Fruit fly (Drosophila melanogaster): ENCODE results near the gene RASSF8.

The RASSF8 gene

DNA sequence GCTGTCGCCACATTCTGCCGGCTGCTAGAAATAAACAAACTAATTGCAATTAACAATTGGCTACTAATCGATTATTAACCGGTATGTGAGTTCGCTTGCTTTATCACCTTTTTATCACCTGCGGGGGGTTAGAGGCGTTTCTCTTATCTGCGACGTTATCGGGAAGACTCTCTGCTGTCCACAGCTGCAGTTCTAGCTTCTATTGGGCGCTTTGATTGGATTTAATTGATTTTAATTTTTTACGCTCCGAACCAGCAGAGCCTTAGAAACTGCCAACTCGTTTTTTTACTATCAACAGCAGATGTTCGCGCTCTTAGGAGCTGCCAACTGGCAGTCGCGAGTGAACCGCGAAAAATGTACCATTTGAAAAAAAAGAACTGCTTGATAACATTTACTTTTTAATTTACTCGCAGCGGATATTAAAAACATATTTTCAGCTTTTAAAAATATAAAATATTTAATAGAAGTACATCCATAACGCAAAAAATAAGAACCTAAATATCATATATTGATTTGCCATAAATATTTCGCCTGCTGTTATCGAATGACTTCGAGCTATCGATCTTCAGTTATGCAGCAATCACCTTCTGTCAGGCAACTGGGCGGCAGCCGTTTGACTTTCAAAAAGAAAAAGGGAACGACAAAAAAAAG, 34.8 kb upstream of the RASSF8 start, which contains the start of gene Ssadh:
TSS of gene Ssadh (minus strand) at position 300 of the 651 bp plus-strand sequence.
- TF ChIP-seq CG7101 (tag; optimal IDR thresholded peaks at IDR 0.05) (no peak), Hr96 (GFP tag; optimal IDR thresholded peaks at IDR 0.05) (no peak), bab1 (GFP tag; optimal IDR thresholded peaks at IDR 0.05) (peak; percentile 26), CG12768 (GFP tag; optimal IDR thresholded peaks at IDR 0.05) (no peak), CG33017 (tag; optimal IDR thresholded peaks at IDR 0.05) (no peak), cic (GFP tag; optimal IDR thresholded peaks at IDR 0.05) (peak; percentile 43), Mnt (GFP tag; optimal IDR thresholded peaks at IDR 0.05) (peak; percentile 10), toe (GFP tag; optimal IDR thresholded peaks at IDR 0.05) (peak; percentile 43)

DNA sequence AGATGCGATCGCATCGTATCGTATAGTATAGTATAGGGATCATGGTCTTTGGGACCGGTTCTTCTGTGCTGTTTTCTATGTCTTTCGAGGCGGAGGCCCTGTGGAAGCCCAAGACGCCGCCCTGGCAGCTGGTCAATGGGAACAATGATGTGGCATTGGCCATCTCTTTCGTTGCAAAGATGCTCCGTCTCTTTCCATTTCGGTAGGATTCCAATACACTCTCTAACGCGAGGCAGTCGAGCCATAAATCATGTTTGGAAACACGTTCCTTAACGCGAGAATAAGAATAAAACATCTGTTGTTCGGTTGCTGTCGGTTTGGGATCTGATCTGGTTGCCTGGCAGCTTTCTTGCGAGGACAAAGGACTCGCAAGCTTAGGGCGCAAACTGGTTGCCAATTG, 32.9 kb upstream of the RASSF8 start:
- TF ChIP-seq ovo (GFP tag; optimal IDR thresholded peaks at IDR 0.05): no peak
- no peak for TF ChIP-seq Hr96 (GFP tag; optimal IDR thresholded peaks at IDR 0.05)
- TF ChIP-seq CG7045 (GFP tag; optimal IDR thresholded peaks at IDR 0.05): no peak
- no peak for TF ChIP-seq tj (GFP tag; optimal IDR thresholded peaks at IDR 0.05)
- TF ChIP-seq cic (GFP tag; optimal IDR thresholded peaks at IDR 0.05): no peak
- no peak for TF ChIP-seq CG12768 (GFP tag; optimal IDR thresholded peaks at IDR 0.05)
- TF ChIP-seq bab1 (GFP tag; optimal IDR thresholded peaks at IDR 0.05): no peak
- TF ChIP-seq CG5204 (GFP tag; optimal IDR thresholded peaks at IDR 0.05): no peak
- no peak for TF ChIP-seq Mnt (GFP tag; optimal IDR thresholded peaks at IDR 0.05)
- no peak for TF ChIP-seq CG14711 (tag; optimal IDR thresholded peaks at IDR 0.05)
- no peak for TF ChIP-seq CG11617 (GFP tag; optimal IDR thresholded peaks at IDR 0.05)
- no peak for TF ChIP-seq cnc (optimal IDR thresholded peaks at IDR 0.05)
- no peak for TF ChIP-seq toe (GFP tag; optimal IDR thresholded peaks at IDR 0.05)
- TF ChIP-seq CG7101 (tag; optimal IDR thresholded peaks at IDR 0.05): no peak
- TF ChIP-seq kay (GFP tag; ENCODE audit: borderline replicate concordance): no peak
- no peak for TF ChIP-seq CG1620 (GFP tag; optimal IDR thresholded peaks at IDR 0.05)
- no peak for TF ChIP-seq CG33017 (tag; optimal IDR thresholded peaks at IDR 0.05)
- no peak for TF ChIP-seq pad (GFP tag; optimal IDR thresholded peaks at IDR 0.05)

DNA sequence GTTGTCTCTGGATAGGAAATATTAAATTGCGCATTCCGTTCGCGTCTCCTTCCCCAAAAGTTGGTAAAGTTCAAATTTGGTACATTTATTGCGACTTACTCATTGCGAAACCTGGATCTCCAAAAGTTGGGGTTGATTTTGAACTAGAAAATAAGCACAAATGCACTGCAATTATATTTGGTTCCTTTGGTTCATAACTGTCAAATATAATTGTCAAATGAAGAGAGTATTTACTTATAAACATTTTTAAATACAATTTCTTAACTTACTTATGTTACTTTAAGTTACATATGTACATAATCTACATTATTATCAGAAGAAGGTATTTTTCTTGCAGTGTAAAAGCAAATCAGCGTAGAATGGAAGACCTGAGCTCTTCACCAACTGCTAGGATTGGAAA, 31.1 kb upstream of the RASSF8 start:
- no peak for TF ChIP-seq CG14711 (tag; optimal IDR thresholded peaks at IDR 0.05)
- no peak for TF ChIP-seq CG7101 (tag; optimal IDR thresholded peaks at IDR 0.05)
- no peak for TF ChIP-seq ovo (GFP tag; optimal IDR thresholded peaks at IDR 0.05)
- no peak for TF ChIP-seq CG1620 (GFP tag; optimal IDR thresholded peaks at IDR 0.05)
- TF ChIP-seq CG11617 (GFP tag; optimal IDR thresholded peaks at IDR 0.05): no peak

- no peak for TF ChIP-seq CG7101 (tag; optimal IDR thresholded peaks at IDR 0.05)
- TF ChIP-seq tj (GFP tag; optimal IDR thresholded peaks at IDR 0.05): no peak
- TF ChIP-seq CG7045 (GFP tag; optimal IDR thresholded peaks at IDR 0.05): no peak
- TF ChIP-seq CG14711 (tag; optimal IDR thresholded peaks at IDR 0.05): no peak
- no peak for TF ChIP-seq CG33017 (tag; optimal IDR thresholded peaks at IDR 0.05)
- TF ChIP-seq cic (GFP tag; optimal IDR thresholded peaks at IDR 0.05): no peak
- no peak for TF ChIP-seq Crg-1 (GFP tag; optimal IDR thresholded peaks at IDR 0.05)
- no peak for TF ChIP-seq Clk (GFP tag; optimal IDR thresholded peaks at IDR 0.05)
- TF ChIP-seq toe (GFP tag; optimal IDR thresholded peaks at IDR 0.05): no peak
- no peak for TF ChIP-seq CG11617 (GFP tag; optimal IDR thresholded peaks at IDR 0.05)
- no peak for TF ChIP-seq pad (GFP tag; optimal IDR thresholded peaks at IDR 0.05)
- no peak for TF ChIP-seq kay (GFP tag; ENCODE audit: borderline replicate concordance)
- no peak for TF ChIP-seq CG1620 (GFP tag; optimal IDR thresholded peaks at IDR 0.05)
Observed at dm6 chr3R:25631079-25631478, 30.5 kb upstream of the RASSF8 start.

DNA sequence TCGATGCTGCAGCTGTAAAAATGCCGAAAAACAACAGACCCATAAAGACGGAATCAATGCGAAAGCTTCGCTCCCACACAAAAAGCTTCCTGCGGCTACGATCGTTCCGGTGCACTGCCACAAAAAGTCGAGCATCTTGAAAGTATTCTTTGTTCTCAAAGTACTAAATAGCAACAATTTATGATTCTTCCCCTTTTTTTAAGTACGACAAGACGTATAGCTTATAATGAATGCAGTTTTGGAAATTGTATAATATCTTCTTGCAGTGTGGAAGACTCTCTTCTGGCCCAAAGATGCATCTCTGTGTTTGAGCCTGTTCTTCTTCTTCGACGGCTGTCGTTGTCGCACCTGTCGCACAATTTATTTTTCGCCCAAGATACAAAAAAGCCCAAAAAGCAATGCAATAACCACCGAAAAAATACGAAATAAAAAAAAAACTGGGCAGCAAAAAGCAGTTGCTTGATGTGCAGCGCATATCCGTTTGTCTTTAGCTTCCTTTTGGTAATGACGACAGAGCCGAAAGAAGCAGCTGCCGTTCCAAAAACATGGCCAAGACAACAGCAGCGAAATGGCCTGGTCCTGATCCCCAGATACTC, 27.6 kb upstream of the RASSF8 start:
- no peak for TF ChIP-seq cic (GFP tag; optimal IDR thresholded peaks at IDR 0.05)
- TF ChIP-seq Crg-1 (GFP tag; optimal IDR thresholded peaks at IDR 0.05): no peak
- TF ChIP-seq CG5204 (GFP tag; optimal IDR thresholded peaks at IDR 0.05): no peak
- TF ChIP-seq CG12768 (GFP tag; optimal IDR thresholded peaks at IDR 0.05): no peak
- TF ChIP-seq Clk (GFP tag; optimal IDR thresholded peaks at IDR 0.05): no peak
- TF ChIP-seq toe (GFP tag; optimal IDR thresholded peaks at IDR 0.05): no peak
- TF ChIP-seq bab1 (GFP tag; optimal IDR thresholded peaks at IDR 0.05): no peak
- no peak for TF ChIP-seq Mnt (GFP tag; optimal IDR thresholded peaks at IDR 0.05)
- no peak for TF ChIP-seq tj (GFP tag; optimal IDR thresholded peaks at IDR 0.05)
- TF ChIP-seq cnc (optimal IDR thresholded peaks at IDR 0.05): no peak
- no peak for TF ChIP-seq kay (GFP tag; ENCODE audit: borderline replicate concordance)
- TF ChIP-seq pad (GFP tag; optimal IDR thresholded peaks at IDR 0.05): no peak
- TF ChIP-seq CG11617 (GFP tag; optimal IDR thresholded peaks at IDR 0.05): no peak

- TF ChIP-seq CG12768 (GFP tag; optimal IDR thresholded peaks at IDR 0.05) (no peak), CG1620 (GFP tag; optimal IDR thresholded peaks at IDR 0.05) (no peak), Mnt (GFP tag; optimal IDR thresholded peaks at IDR 0.05) (no peak), CG11617 (GFP tag; optimal IDR thresholded peaks at IDR 0.05) (no peak), CG5204 (GFP tag; optimal IDR thresholded peaks at IDR 0.05) (no peak), CG33017 (tag; optimal IDR thresholded peaks at IDR 0.05) (no peak), cnc (optimal IDR thresholded peaks at IDR 0.05) (no peak), ovo (GFP tag; optimal IDR thresholded peaks at IDR 0.05) (no peak)
Observed at dm6 chr3R:25637294-25638174, 24.1 kb upstream of the RASSF8 start, which contains the start of gene jigr1. TSS of gene jigr1 (plus strand) at chr3R:25637843.
